Fruit fly (Drosophila melanogaster) whole organism, embryonic: ENCODE results near the gene TfAP-2.
A peak's percentile ranks its signal among the peaks of the same experiment; 100 is the strongest.

Experiments used
- Atf3 ChIP-seq: fragments of 200-800 bp; sonication (Bioruptor generic); optimal IDR thresholded peaks from 3 replicates; lab custom pipeline; 2016; ENCODE audit warnings: missing biosample characterization, missing genetic modification characterization
- Atf6 ChIP-seq: fragments of 200-800 bp; sonication (Bioruptor generic); IDR thresholded peaks from 2 replicates; pipeline ENCODE4 v1.3.6; 2022; ENCODE audit warnings: missing biosample characterization, missing genetic modification characterization
- CG12769 ChIP-seq: fragments of 200-800 bp; sonication (Bioruptor generic); optimal IDR thresholded peaks from 2 replicates; lab custom pipeline; 2019; ENCODE audit warnings: missing biosample characterization, mild to moderate bottlenecking, missing genetic modification characterization, moderate library complexity
- CG15073 ChIP-seq: fragments of 200-800 bp; sonication (Bioruptor generic); optimal IDR thresholded peaks from 2 replicates; lab custom pipeline; 2016; ENCODE audit warnings: missing biosample characterization, missing genetic modification characterization
- CG1603 ChIP-seq: fragments of 200-800 bp; sonication (Bioruptor generic); optimal IDR thresholded peaks from 2 replicates; lab custom pipeline; 2019; ENCODE audit warnings: missing biosample characterization, mild to moderate bottlenecking, missing genetic modification characterization, moderate library complexity
- CG16779 ChIP-seq: fragments of 200-800 bp; sonication (Bioruptor generic); IDR thresholded peaks from 2 replicates; pipeline ENCODE4 v1.3.6; 2022; ENCODE audit warnings: missing biosample characterization, missing genetic modification characterization
- CG18262 ChIP-seq: fragments of 200-800 bp; optimal IDR thresholded peaks from 3 replicates; lab custom pipeline; 2019; ENCODE audit warnings: missing biosample characterization, mild to moderate bottlenecking, missing genetic modification characterization, moderate library complexity
- CG2116 ChIP-seq: fragments of 200-800 bp; sonication (Bioruptor generic); optimal IDR thresholded peaks from 3 replicates; lab custom pipeline; 2018; ENCODE audit warnings: missing biosample characterization, mild to moderate bottlenecking, missing genetic modification characterization
- CG2712 ChIP-seq: fragments of 200-800 bp; optimal IDR thresholded peaks from 3 replicates; lab custom pipeline; 2019; ENCODE audit warnings: missing biosample characterization, mild to moderate bottlenecking, missing genetic modification characterization, moderate library complexity
- CG2875 ChIP-seq: fragments of 200-800 bp; sonication (Bioruptor generic); optimal IDR thresholded peaks from 2 replicates; lab custom pipeline; 2017; ENCODE audit warnings: missing biosample characterization, mild to moderate bottlenecking, missing genetic modification characterization, missing genetic modification reagents
- CG30403 ChIP-seq: fragments of 200-800 bp; sonication (Bioruptor generic); optimal IDR thresholded peaks from 3 replicates; lab custom pipeline; 2016; ENCODE audit warnings: missing biosample characterization, missing genetic modification characterization
- CG32767 ChIP-seq: fragments of 200-800 bp; sonication (Bioruptor generic); IDR thresholded peaks from 2 replicates; pipeline ENCODE4 v1.3.6; 2022; ENCODE audit warnings: missing biosample characterization, missing genetic modification characterization
- CG3407 ChIP-seq: fragments of 200-800 bp; sonication (Bioruptor generic); optimal IDR thresholded peaks from 2 replicates; lab custom pipeline; 2018; ENCODE audit warnings: missing biosample characterization, mild to moderate bottlenecking, missing genetic modification characterization
- CG3726 ChIP-seq: fragments of 200-800 bp; sonication (Bioruptor generic); IDR thresholded peaks from 3 replicates; pipeline ENCODE4, ENCODE4 v1.3.6; 2022; ENCODE audit warnings: missing biosample characterization, missing genetic modification characterization
- CG6689 ChIP-seq: fragments of 200-800 bp; sonication (Bioruptor generic); IDR thresholded peaks from 2 replicates; pipeline ENCODE4 v1.3.6; 2022; ENCODE audit warnings: missing biosample characterization, missing genetic modification characterization
- CG7357 ChIP-seq: fragments of 200-800 bp; sonication (Bioruptor generic); IDR thresholded peaks from 3 replicates; pipeline ENCODE4 v1.3.6; 2022; ENCODE audit warnings: missing biosample characterization, missing genetic modification characterization
- CG7839 ChIP-seq: fragments of 200-800 bp; sonication (Bioruptor generic); optimal IDR thresholded peaks from 3 replicates; lab custom pipeline; 2018; ENCODE audit warnings: missing biosample characterization, mild to moderate bottlenecking, missing genetic modification characterization, moderate library complexity
- CG7963 ChIP-seq: fragments of 200-800 bp; sonication (Bioruptor generic); IDR thresholded peaks from 3 replicates; pipeline ENCODE4 v1.3.6; 2022; ENCODE audit warnings: missing biosample characterization, missing genetic modification characterization; ENCODE audit not compliant: partially characterized antibody
- CG9817 ChIP-seq: fragments of 200-800 bp; sonication (Bioruptor generic); optimal IDR thresholded peaks from 2 replicates; lab custom pipeline; 2018; ENCODE audit warnings: missing biosample characterization, mild to moderate bottlenecking, missing genetic modification characterization, moderate library complexity
- Elba2 ChIP-seq: fragments of 200-800 bp; sonication (Bioruptor generic); optimal IDR thresholded peaks from 3 replicates; lab custom pipeline; 2016; ENCODE audit warnings: missing biosample characterization, missing genetic modification characterization
- Hr3 ChIP-seq: fragments of 200-800 bp; sonication (Bioruptor generic); optimal IDR thresholded peaks from 3 replicates; lab custom pipeline; 2016; ENCODE audit warnings: missing biosample characterization, missing genetic modification characterization
- Hr39 ChIP-seq: fragments of >200 bp; optimal IDR thresholded peaks from 2 replicates; lab custom pipeline; 2017
- Jarid2 ChIP-seq: fragments of 200-800 bp; sonication (Bioruptor generic); optimal IDR thresholded peaks from 3 replicates; lab custom pipeline; 2017; ENCODE audit warnings: mild to moderate bottlenecking, missing biosample characterization, missing genetic modification reagents, missing genetic modification characterization
- Max ChIP-seq: fragments of 200-800 bp; sonication (Bioruptor generic); optimal IDR thresholded peaks from 2 replicates; lab custom pipeline; 2016; ENCODE audit warnings: missing biosample characterization, mild to moderate bottlenecking, missing genetic modification characterization
- Med ChIP-seq: fragments of 200-800 bp; sonication (Bioruptor generic); peaks from one replicate; lab custom pipeline; 2016; ENCODE audit warnings: missing biosample characterization, missing genetic modification characterization, mild to moderate bottlenecking, inconsistent platforms, moderate library complexity
- Oli ChIP-seq: fragments of 200-800 bp; sonication (Bioruptor generic); optimal IDR thresholded peaks from 2 replicates; lab custom pipeline; 2018; ENCODE audit warnings: missing biosample characterization, mild to moderate bottlenecking, missing genetic modification characterization, moderate library complexity
- Ptx1 ChIP-seq: fragments of 200-800 bp; sonication (Bioruptor generic); IDR thresholded peaks from 2 replicates; pipeline ENCODE4 v1.3.6; 2022; ENCODE audit warnings: missing biosample characterization, missing genetic modification characterization
- Rfx ChIP-seq: fragments of 200-800 bp; sonication (Bioruptor generic); IDR thresholded peaks from 2 replicates; pipeline ENCODE4 v1.3.6; 2022; ENCODE audit warnings: missing biosample characterization, missing genetic modification characterization
- Sox100B ChIP-seq: fragments of 200-800 bp; sonication (Bioruptor generic); optimal IDR thresholded peaks from 3 replicates; lab custom pipeline; 2018; ENCODE audit warnings: missing biosample characterization, mild to moderate bottlenecking, missing genetic modification characterization
- Taf1 ChIP-seq: fragments of 200-800 bp; sonication (Bioruptor generic); IDR thresholded peaks from 2 replicates; pipeline ENCODE4 v1.3.6; 2022; ENCODE audit warnings: missing biosample characterization, missing genetic modification characterization
- Usf ChIP-seq: fragments of 200-800 bp; sonication (Bioruptor generic); optimal IDR thresholded peaks from 2 replicates; lab custom pipeline; 2017; ENCODE audit warnings: missing genotype, missing biosample characterization, missing genetic modification characterization
- ac ChIP-seq: fragments of 200-800 bp; sonication (Bioruptor generic); optimal IDR thresholded peaks from 3 replicates; lab custom pipeline; 2017; ENCODE audit warnings: missing biosample characterization, mild to moderate bottlenecking, missing genetic modification characterization
- ara ChIP-seq: fragments of 200-800 bp; sonication (Bioruptor generic); IDR thresholded peaks from 2 replicates; pipeline ENCODE4 v1.3.6; 2022; ENCODE audit warnings: missing biosample characterization, missing genetic modification characterization
- bab2 ChIP-seq: fragments of 200-800 bp; sonication (Bioruptor generic); optimal IDR thresholded peaks from 2 replicates; lab custom pipeline; 2016; ENCODE audit warnings: missing biosample characterization, missing genetic modification characterization
- dan ChIP-seq: fragments of 200-800 bp; sonication (Bioruptor generic); IDR thresholded peaks from 2 replicates; pipeline ENCODE4 v1.3.6; 2022; ENCODE audit warnings: missing biosample characterization, missing genetic modification characterization
- gem ChIP-seq: fragments of 200-800 bp; sonication (Bioruptor generic); optimal IDR thresholded peaks from 2 replicates; lab custom pipeline; 2019; ENCODE audit warnings: missing biosample characterization, mild to moderate bottlenecking, missing genetic modification characterization, moderate library complexity
- jing ChIP-seq: fragments of 200-800 bp; sonication (Bioruptor generic); optimal IDR thresholded peaks from 2 replicates; lab custom pipeline; 2018; ENCODE audit warnings: missing biosample characterization, mild to moderate bottlenecking, missing genetic modification characterization
- kni ChIP-seq: fragments of 200-800 bp; sonication (Bioruptor generic); optimal IDR thresholded peaks from 3 replicates; lab custom pipeline; 2017; ENCODE audit warnings: mild to moderate bottlenecking, missing biosample characterization, missing genetic modification reagents, missing genetic modification characterization
- lab ChIP-seq: fragments of 200-800 bp; sonication (Bioruptor generic); optimal IDR thresholded peaks from 3 replicates; lab custom pipeline; 2017; ENCODE audit warnings: missing biosample characterization, missing genetic modification characterization, mild to moderate bottlenecking, moderate library complexity, missing genetic modification reagents
- lmd ChIP-seq: fragments of 200-800 bp; sonication (Bioruptor generic); IDR thresholded peaks from 2 replicates; pipeline ENCODE4 v1.3.6; 2022; ENCODE audit warnings: missing biosample characterization, missing genetic modification characterization
- lola ChIP-seq, 3 experiments: fragments of >200 bp in 2 of 3; fragments of 200-800 bp in 1 of 3; sonication (Bioruptor generic) in 1 of 3; optimal IDR thresholded peaks; 2 replicates each; lab custom pipeline; 2017 to 2019; ENCODE audit warnings: missing biosample characterization in 3 of 3, missing genetic modification characterization in 3 of 3, mild to moderate bottlenecking in 1 of 3, moderate library complexity in 1 of 3
- lov ChIP-seq, 2 experiments: fragments of 200-800 bp in 1 of 2; fragments of >200 bp in 1 of 2; sonication (Bioruptor generic) in 1 of 2; IDR thresholded peaks in 1 of 2; optimal IDR thresholded peaks in 1 of 2; 2 replicates in 1 of 2; 3 replicates in 1 of 2; pipeline versions ENCODE4 v1.3.6 to Lab custom; 2017 to 2022; ENCODE audit warnings: missing biosample characterization in 1 of 2, missing genetic modification characterization in 1 of 2
- luna ChIP-seq: fragments of 200-800 bp; sonication (Bioruptor generic); optimal IDR thresholded peaks from 2 replicates; lab custom pipeline; 2016; ENCODE audit warnings: missing biosample characterization, missing genetic modification characterization
- nmo ChIP-seq: fragments of 200-800 bp; sonication (Bioruptor generic); optimal IDR thresholded peaks from 2 replicates; lab custom pipeline; 2018; ENCODE audit warnings: missing biosample characterization, mild to moderate bottlenecking, missing genetic modification characterization, moderate library complexity
- otp ChIP-seq: fragments of 200-800 bp; sonication (Bioruptor generic); IDR thresholded peaks from 3 replicates; pipeline ENCODE4, ENCODE4 v1.3.6; 2022; ENCODE audit warnings: missing biosample characterization, missing genetic modification characterization
- sens ChIP-seq: fragments of 200-800 bp; sonication (Bioruptor generic); peaks from one replicate; lab custom pipeline; 2016; ENCODE audit warnings: missing biosample characterization, missing genetic modification characterization
- trh ChIP-seq: fragments of 200-800 bp; sonication (Bioruptor generic); optimal IDR thresholded peaks from 2 replicates; lab custom pipeline; 2016; ENCODE audit warnings: missing biosample characterization, missing genetic modification characterization
- twi ChIP-seq: fragments of 200-800 bp; optimal IDR thresholded peaks from 2 replicates; lab custom pipeline; 2019; ENCODE audit warnings: missing biosample characterization, mild to moderate bottlenecking, missing genetic modification characterization, moderate library complexity
- unc-4 ChIP-seq: fragments of 200-800 bp; sonication (Bioruptor generic); IDR thresholded peaks from 2 replicates; pipeline ENCODE4 v1.3.6; 2022; ENCODE audit warnings: missing biosample characterization, missing genetic modification characterization; ENCODE audit not compliant: partially characterized antibody
- zfh2 ChIP-seq: fragments of 200-800 bp; sonication (Bioruptor generic); optimal IDR thresholded peaks from 2 replicates; lab custom pipeline; 2016; ENCODE audit warnings: missing biosample characterization, missing genetic modification characterization

The TfAP-2 gene

dm6 chr3L:21568848-21569372 lies 17.7 kb upstream of the TfAP-2 start, which contains the start of the genes CRIF and SMC5 (continued):
- peak; percentile 81 for TF ChIP-seq nmo (GFP tag; lab: Kevin White, UChicago)
- TF ChIP-seq gem (tag; lab: Kevin White, UChicago), result peak; percentile 82
- TF ChIP-seq CG32767, result no peak; the same call in 1 of the 2 replicates
- TF ChIP-seq CG7357, result peak; percentile 62; the same call in 2 of the 3 replicates
- TF ChIP-seq CG9817 (tag; lab: Kevin White, UChicago), result peak; percentile 70
- TF ChIP-seq Elba2, result peak; percentile 39
- peak; percentile 75 for TF ChIP-seq CG2712
- TF ChIP-seq Med (GFP tag; lab: Kevin White, UChicago), result peak; percentile 93
- peak; percentile 89 for TF ChIP-seq CG30403
- TF ChIP-seq twi, result peak; percentile 64
- TF ChIP-seq lov (optimal IDR thresholded peaks at IDR 0.05; lab: Kevin White, UChicago), result no peak
- TF ChIP-seq lov (GFP tag; IDR thresholded peaks at IDR 0.05; lab: Robert Waterston, UW), result no peak
- peak; percentile 61 for TF ChIP-seq Sox100B (GFP tag; lab: Kevin White, UChicago)
- no peak for TF ChIP-seq Jarid2 (GFP tag; lab: Kevin White, UChicago)
- TF ChIP-seq zfh2 (GFP tag; lab: Kevin White, UChicago), result peak; percentile 76
- TF ChIP-seq CG7963 (GFP tag; lab: Robert Waterston, UW), result no peak
- no peak for TF ChIP-seq ac
- peak; percentile 71 for TF ChIP-seq Rfx (GFP tag; lab: Robert Waterston, UW)
- no peak for TF ChIP-seq CG15073 (GFP tag; lab: Kevin White, UChicago)
- TF ChIP-seq CG2875 (GFP tag; lab: Kevin White, UChicago), result no peak
- no peak for TF ChIP-seq CG3726 (GFP tag; lab: Robert Waterston, UW)
- TF ChIP-seq lab (GFP tag; lab: Kevin White, UChicago), result no peak
- TF ChIP-seq Hr39 (lab: Kevin White, UChicago), result no peak
- TF ChIP-seq jing (GFP tag; lab: Kevin White, UChicago), result no peak
- TF ChIP-seq bab2, result peak; percentile 71
- TF ChIP-seq CG16779 (GFP tag; lab: Robert Waterston, UW), result no peak
- peak in 1 of 3 experiments; percentile 72 for TF ChIP-seq lola (GFP tag; optimal IDR thresholded peaks at IDR 0.05; lab: Kevin White, UChicago)
- TF ChIP-seq CG7839 (tag; lab: Kevin White, UChicago), result no peak
- no peak for TF ChIP-seq ara (GFP tag; lab: Robert Waterston, UW)
- TF ChIP-seq Usf (GFP tag; lab: Kevin White, UChicago), result no peak
- TF ChIP-seq Hr3 (GFP tag; lab: Kevin White, UChicago), result peak; percentile 67
- peak; percentile 56 for TF ChIP-seq Oli
- no peak for TF ChIP-seq CG12769 (tag; lab: Kevin White, UChicago)
- no peak for TF ChIP-seq trh (GFP tag; lab: Kevin White, UChicago)
- TF ChIP-seq kni (GFP tag; lab: Kevin White, UChicago), result no peak
- peak; percentile 20; the same call in 1 of the 2 replicates for TF ChIP-seq Atf6 (GFP tag; lab: Robert Waterston, UW)
- TF ChIP-seq luna, result no peak
- peak; percentile 40 for TF ChIP-seq Atf3 (GFP tag; lab: Kevin White, UChicago)
- peak; percentile 97 for TF ChIP-seq sens (GFP tag; lab: Kevin White, UChicago)
- no peak for TF ChIP-seq Taf1 (GFP tag; lab: Robert Waterston, UW)
- no peak for TF ChIP-seq otp
- peak; percentile 62 for TF ChIP-seq Max (GFP tag; lab: Kevin White, UChicago)
- no peak for TF ChIP-seq dan (GFP tag; lab: Robert Waterston, UW)
- TF ChIP-seq CG6689 (GFP tag; lab: Robert Waterston, UW), result no peak; the same call in 1 of the 2 replicates
- no peak for TF ChIP-seq CG3407 (GFP tag; lab: Kevin White, UChicago)
- TF ChIP-seq unc-4 (GFP tag; lab: Robert Waterston, UW), result no peak
- TF ChIP-seq Ptx1 (GFP tag; lab: Robert Waterston, UW), result peak; percentile 49
- peak; percentile 70 for TF ChIP-seq CG2116 (GFP tag; lab: Kevin White, UChicago)
- TF ChIP-seq lmd (GFP tag; lab: Robert Waterston, UW), result no peak; the same call in 1 of the 2 replicates
- peak; percentile 13 for TF ChIP-seq CG1603 (tag; lab: Kevin White, UChicago)
- TF ChIP-seq CG18262 (tag; lab: Kevin White, UChicago), result peak; percentile 70
